Fruit fly (Drosophila melanogaster): ENCODE data around the gene snf.

The snf gene

dm6 chrX:5308963-5309362 lies at the start of gene snf, which contains the start of gene Cdk7:
TSS of gene snf (plus strand) at chrX:5309242.
TSS of gene Cdk7 (minus strand) at chrX:5308983.
- TF ChIP-seq h (optimal IDR thresholded peaks at IDR 0.05) (no peak), insv (optimal IDR thresholded peaks at IDR 0.05) (no peak), ttk (optimal IDR thresholded peaks at IDR 0.05) (no peak), psq (optimal IDR thresholded peaks at IDR 0.05) (no peak), Myc (optimal IDR thresholded peaks at IDR 0.05) (no peak), Sin3A (optimal IDR thresholded peaks at IDR 0.05) (no peak)

dm6 chrX:5285835-5286234 lies 23.2 kb upstream of the snf start:
- TF ChIP-seq h (optimal IDR thresholded peaks at IDR 0.05) (no peak), Myc (optimal IDR thresholded peaks at IDR 0.05) (no peak), Sin3A (optimal IDR thresholded peaks at IDR 0.05) (no peak), psq (optimal IDR thresholded peaks at IDR 0.05) (no peak), ttk (optimal IDR thresholded peaks at IDR 0.05) (no peak), insv (optimal IDR thresholded peaks at IDR 0.05) (no peak)

DNA sequence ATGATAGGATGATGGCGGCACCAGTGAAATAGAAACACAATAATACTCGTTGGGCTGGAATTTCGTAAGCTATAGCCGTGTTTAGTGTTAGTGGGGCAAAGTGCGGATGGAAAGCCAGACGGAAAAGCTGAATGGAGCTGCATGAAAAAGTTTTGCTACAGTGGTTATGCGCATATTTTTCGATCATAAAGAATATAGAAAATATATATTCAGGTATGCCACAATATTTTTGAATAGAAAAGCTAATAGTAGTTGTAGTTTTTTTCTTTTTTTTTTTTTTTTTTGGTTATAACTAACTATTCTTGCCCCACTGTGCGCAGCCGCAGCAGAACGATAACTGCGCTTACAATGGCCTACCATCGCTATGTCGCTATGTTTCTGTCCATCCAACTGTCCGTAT lies 22.5 kb upstream of the snf start:
- TF ChIP-seq Sin3A (optimal IDR thresholded peaks at IDR 0.05), result no peak
- no peak for TF ChIP-seq ttk (optimal IDR thresholded peaks at IDR 0.05)
- TF ChIP-seq insv (optimal IDR thresholded peaks at IDR 0.05), result no peak
- TF ChIP-seq h (optimal IDR thresholded peaks at IDR 0.05), result no peak
- no peak for TF ChIP-seq Myc (optimal IDR thresholded peaks at IDR 0.05)
- TF ChIP-seq psq (optimal IDR thresholded peaks at IDR 0.05), result no peak

DNA sequence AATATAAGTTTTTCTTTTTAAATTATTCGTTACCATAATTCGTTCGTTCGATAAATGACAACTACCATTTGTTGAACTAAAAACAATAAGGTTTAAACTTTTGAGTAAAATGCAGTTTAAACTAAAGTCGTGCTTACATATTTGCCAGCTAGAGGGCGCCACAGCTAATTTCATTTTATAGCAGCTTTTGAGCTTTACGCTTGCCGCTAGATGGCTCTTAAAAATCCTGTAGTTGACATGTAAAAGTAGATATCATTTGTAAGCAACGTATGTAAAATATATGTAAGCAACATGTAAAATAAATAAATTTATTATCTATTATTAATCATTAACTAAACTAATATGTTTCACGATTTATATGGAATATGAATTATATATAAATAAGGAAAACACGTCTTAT lies 19.4 kb upstream of the snf start:
- TF ChIP-seq Sin3A (optimal IDR thresholded peaks at IDR 0.05) (no peak), h (optimal IDR thresholded peaks at IDR 0.05) (no peak), Myc (optimal IDR thresholded peaks at IDR 0.05) (no peak), insv (optimal IDR thresholded peaks at IDR 0.05) (no peak), psq (optimal IDR thresholded peaks at IDR 0.05) (no peak), ttk (optimal IDR thresholded peaks at IDR 0.05) (no peak)

dm6 chrX:5293141-5293540 lies 15.9 kb upstream of the snf start:
- no peak for TF ChIP-seq Sin3A (optimal IDR thresholded peaks at IDR 0.05)
- no peak for TF ChIP-seq ttk (optimal IDR thresholded peaks at IDR 0.05)
- no peak for TF ChIP-seq h (optimal IDR thresholded peaks at IDR 0.05)
- TF ChIP-seq Myc (optimal IDR thresholded peaks at IDR 0.05), result no peak
- TF ChIP-seq insv (optimal IDR thresholded peaks at IDR 0.05), result no peak
- TF ChIP-seq psq (optimal IDR thresholded peaks at IDR 0.05), result no peak

DNA sequence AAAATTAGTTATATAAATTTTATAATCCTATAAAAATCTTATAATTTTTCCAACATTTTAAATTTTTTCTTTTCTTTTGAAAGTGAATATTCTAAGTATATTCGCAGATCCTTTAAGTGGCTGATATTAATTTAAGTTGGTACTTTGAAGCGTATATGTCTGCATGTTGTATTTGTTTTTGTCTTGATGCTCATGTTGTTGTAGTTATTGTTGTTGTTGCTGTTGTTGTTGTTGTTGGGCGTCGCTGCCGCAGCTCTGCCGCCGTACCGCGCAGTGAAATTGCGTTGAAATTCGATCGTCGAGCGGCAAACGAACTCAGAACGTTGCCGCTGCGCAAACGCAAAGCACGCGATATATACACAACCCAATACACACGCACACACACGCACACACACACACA lies 13.3 kb upstream of the snf start, which contains the start of gene CG42749:
CG42749 (plus strand) TSS at position 301 of the 400 bp plus-strand sequence.
- TF ChIP-seq Myc (optimal IDR thresholded peaks at IDR 0.05) (no peak), Sin3A (optimal IDR thresholded peaks at IDR 0.05) (no peak), ttk (optimal IDR thresholded peaks at IDR 0.05) (no peak), h (optimal IDR thresholded peaks at IDR 0.05) (no peak), insv (optimal IDR thresholded peaks at IDR 0.05) (no peak), psq (optimal IDR thresholded peaks at IDR 0.05) (no peak)

dm6 chrX:5299957-5300356 lies 9.1 kb upstream of the snf start:
- TF ChIP-seq insv (optimal IDR thresholded peaks at IDR 0.05) (no peak), Sin3A (optimal IDR thresholded peaks at IDR 0.05) (no peak), h (optimal IDR thresholded peaks at IDR 0.05) (no peak), Myc (optimal IDR thresholded peaks at IDR 0.05) (no peak), psq (optimal IDR thresholded peaks at IDR 0.05) (no peak), ttk (optimal IDR thresholded peaks at IDR 0.05) (no peak)

- TF ChIP-seq Sin3A (optimal IDR thresholded peaks at IDR 0.05) (no peak), psq (optimal IDR thresholded peaks at IDR 0.05) (no peak), ttk (optimal IDR thresholded peaks at IDR 0.05) (no peak), h (optimal IDR thresholded peaks at IDR 0.05) (no peak), insv (optimal IDR thresholded peaks at IDR 0.05) (no peak), Myc (optimal IDR thresholded peaks at IDR 0.05) (no peak)
Observed at dm6 chrX:5300623-5301283, 8.3 kb upstream of the snf start.

DNA sequence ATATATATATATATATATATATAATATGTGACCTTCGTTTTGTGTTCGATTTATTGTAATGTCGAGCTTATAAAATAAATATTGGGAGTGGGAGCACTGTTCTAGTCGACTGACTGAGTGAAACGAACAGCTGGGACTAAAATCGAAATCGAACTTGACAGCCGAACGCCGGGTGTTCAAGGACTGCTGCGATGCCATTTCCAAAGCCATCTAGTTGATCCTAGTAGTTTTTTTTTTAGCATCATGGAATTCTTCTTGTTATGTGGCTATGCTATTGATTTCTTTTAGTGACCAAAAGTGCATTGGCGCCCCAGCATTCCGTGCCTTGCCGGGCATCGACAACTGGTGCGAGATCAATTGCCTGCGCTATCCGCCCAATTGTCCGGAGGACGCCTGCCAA lies 3.5 kb upstream of the snf start, which contains the start of gene CG3323:
CG3323 (minus strand) TSS at position 101 of the 400 bp plus-strand sequence.
- TF ChIP-seq ttk (optimal IDR thresholded peaks at IDR 0.05) (no peak), insv (optimal IDR thresholded peaks at IDR 0.05) (no peak), Myc (optimal IDR thresholded peaks at IDR 0.05) (no peak), Sin3A (optimal IDR thresholded peaks at IDR 0.05) (no peak), h (optimal IDR thresholded peaks at IDR 0.05) (no peak), psq (optimal IDR thresholded peaks at IDR 0.05) (no peak)

dm6 chrX:5307317-5307716 lies 1.7 kb upstream of the snf start, which contains the start of gene CG17764:
TSS of gene CG17764 (minus strand) at chrX:5307417.
- TF ChIP-seq insv (optimal IDR thresholded peaks at IDR 0.05), result no peak
- no peak for TF ChIP-seq ttk (optimal IDR thresholded peaks at IDR 0.05)
- TF ChIP-seq Sin3A (optimal IDR thresholded peaks at IDR 0.05), result no peak
- no peak for TF ChIP-seq h (optimal IDR thresholded peaks at IDR 0.05)

DNA sequence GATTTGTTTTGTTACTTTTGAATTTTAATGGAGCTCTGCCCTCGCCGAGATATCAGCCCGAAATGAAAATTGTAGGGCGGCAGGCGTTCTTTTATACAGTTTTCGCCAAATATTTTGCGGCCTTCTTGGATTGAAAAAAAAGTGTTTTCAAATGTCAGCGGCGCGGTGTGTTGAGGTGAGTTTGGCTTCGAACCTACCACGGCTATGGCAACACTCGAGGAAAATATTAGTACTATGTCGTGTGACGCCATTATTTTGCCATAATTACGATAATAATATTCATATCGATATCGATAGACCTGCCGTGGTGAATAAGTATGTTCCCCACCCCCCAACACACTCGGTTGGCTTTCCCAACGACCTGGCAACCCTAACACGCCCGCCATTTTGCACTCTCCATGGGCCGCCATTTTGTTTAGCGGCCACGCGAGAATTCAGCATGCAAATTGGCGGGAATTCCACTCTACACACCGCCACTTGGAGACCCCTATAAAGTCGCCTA lies 2.8 kb downstream of the snf start, which contains the start of the genes TrxT and dhd:
TrxT (minus strand) TSS at position 51 of the 502 bp plus-strand sequence.
dhd (plus strand) TSS at position 334 of the 502 bp plus-strand sequence.
- no peak for TF ChIP-seq insv (optimal IDR thresholded peaks at IDR 0.05)
- TF ChIP-seq Myc (optimal IDR thresholded peaks at IDR 0.05), result no peak
- no peak for TF ChIP-seq psq (optimal IDR thresholded peaks at IDR 0.05)
- TF ChIP-seq ttk (optimal IDR thresholded peaks at IDR 0.05), result no peak
- no peak for TF ChIP-seq h (optimal IDR thresholded peaks at IDR 0.05)

dm6 chrX:5312958-5313357 lies 3.9 kb downstream of the snf start, which contains the start of gene CG4198:
TSS of gene CG4198 (plus strand) at chrX:5313258.
- TF ChIP-seq psq (optimal IDR thresholded peaks at IDR 0.05), result no peak
- TF ChIP-seq ttk (optimal IDR thresholded peaks at IDR 0.05), result no peak

DNA sequence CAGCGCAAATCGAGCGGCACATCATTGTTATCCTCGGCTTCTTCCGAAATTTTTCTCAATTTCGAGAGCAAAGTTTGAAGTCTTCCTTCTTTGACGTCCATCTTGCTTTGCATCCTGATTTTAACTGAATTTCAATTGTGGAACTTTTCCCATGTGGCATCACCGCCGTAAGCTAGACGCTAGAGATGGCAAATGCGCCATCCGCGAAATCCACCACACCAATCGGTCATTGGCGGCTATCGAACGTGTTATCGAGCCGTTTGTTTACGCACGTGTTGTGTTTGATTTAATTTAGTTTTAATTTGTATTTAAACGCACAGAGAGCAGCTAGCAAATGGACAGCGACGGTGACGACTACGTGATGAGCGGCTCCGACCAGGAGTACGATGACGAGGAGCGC lies 8.1 kb downstream of the snf start, which contains the start of the genes CG15930 and Sas10:
CG15930 (minus strand) TSS at position 126 of the 400 bp plus-strand sequence.
Sas10 (plus strand) TSS at position 240 of the 400 bp plus-strand sequence.
- TF ChIP-seq insv (optimal IDR thresholded peaks at IDR 0.05) (no peak), psq (optimal IDR thresholded peaks at IDR 0.05) (no peak), h (optimal IDR thresholded peaks at IDR 0.05) (no peak), Sin3A (optimal IDR thresholded peaks at IDR 0.05) (no peak), Myc (optimal IDR thresholded peaks at IDR 0.05) (no peak), ttk (optimal IDR thresholded peaks at IDR 0.05) (no peak)
